Fruit fly (Drosophila melanogaster): ENCODE measurements around the gene CG12502.

Gene CG12502

DNA sequence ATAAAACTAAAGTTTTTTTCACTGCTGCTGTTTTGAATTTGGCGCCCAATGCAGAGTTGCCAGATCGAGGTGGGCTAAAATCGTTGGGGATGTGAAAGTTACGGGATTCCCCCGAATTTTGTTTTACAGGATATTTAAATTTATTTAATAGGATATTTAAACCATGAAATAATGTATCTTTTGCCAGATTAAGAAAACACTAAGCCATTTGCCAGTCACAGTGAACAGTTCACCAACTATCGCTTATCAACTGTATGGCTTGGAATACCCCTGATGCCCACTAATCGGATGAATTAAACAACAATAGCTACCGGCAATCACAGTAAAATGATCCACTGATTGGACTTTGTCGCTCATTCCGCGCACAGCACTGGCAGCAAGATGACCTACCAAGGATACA is 14.1 kb upstream of the CG12502 start, which contains the start of gene Dci (continued):
- TF ChIP-seq CG2202 (tag; optimal IDR thresholded peaks at IDR 0.05) (peak; percentile 14), en (GFP tag; optimal IDR thresholded peaks at IDR 0.05) (no peak), HLH3B (GFP tag; IDR thresholded peaks at IDR 0.05) (peak; percentile 59; the same call in 1 of the 2 replicates), lov (optimal IDR thresholded peaks at IDR 0.05) (no peak), lov (GFP tag; IDR thresholded peaks at IDR 0.05) (0 out of 3 replicates have a peak, but pooled peaks have one; percentile 12), CG32532 (GFP tag; IDR thresholded peaks at IDR 0.05) (peak; percentile 81), tin (GFP tag; optimal IDR thresholded peaks at IDR 0.05) (peak; percentile 56), HLH54F (GFP tag; optimal IDR thresholded peaks at IDR 0.05) (peak; percentile 76), Hand (GFP tag; optimal IDR thresholded peaks at IDR 0.05) (no peak), ken (GFP tag; IDR thresholded peaks at IDR 0.05) (peak; percentile 89), nerfin-1 (tag; optimal IDR thresholded peaks at IDR 0.05) (no peak), CG16815 (GFP tag; optimal IDR thresholded peaks at IDR 0.05) (peak; percentile 45), ATbp (GFP tag; optimal IDR thresholded peaks at IDR 0.05) (peak; percentile 33), hbn (GFP tag; IDR thresholded peaks at IDR 0.05; ENCODE audit: partially characterized antibody) (peak; percentile 89), CG13624 (GFP tag; optimal IDR thresholded peaks at IDR 0.05) (peak; percentile 71), CG9932 (GFP tag; IDR thresholded peaks at IDR 0.05) (peak; percentile 89), CG33557 (GFP tag; optimal IDR thresholded peaks at IDR 0.05) (no peak), CG7745 (tag; optimal IDR thresholded peaks at IDR 0.05) (no peak), ac (GFP tag; optimal IDR thresholded peaks at IDR 0.05) (no peak), sd (tag; optimal IDR thresholded peaks at IDR 0.05) (no peak), aop (GFP tag; IDR thresholded peaks at IDR 0.05) (no peak), Ptx1 (GFP tag; IDR thresholded peaks at IDR 0.05) (peak; percentile 80), ab (GFP tag; optimal IDR thresholded peaks at IDR 0.05) (peak; percentile 38), caup (GFP tag; optimal IDR thresholded peaks at IDR 0.05; ENCODE audit: severe bottlenecking) (peak; percentile 10), CG6654 (GFP tag; optimal IDR thresholded peaks at IDR 0.05) (no peak), CG1832 (GFP tag; optimal IDR thresholded peaks at IDR 0.05) (no peak), CG4730 (GFP tag; IDR thresholded peaks at IDR 0.05) (peak; percentile 41), al (GFP tag; IDR thresholded peaks at IDR 0.05) (peak; percentile 75), psq (GFP tag; optimal IDR thresholded peaks at IDR 0.05) (peak; percentile 40), corto (GFP tag; optimal IDR thresholded peaks at IDR 0.05) (no peak), chn (GFP tag; optimal IDR thresholded peaks at IDR 0.05) (peak; percentile 77), jing (GFP tag; optimal IDR thresholded peaks at IDR 0.05) (peak; percentile 52), pita (GFP tag; optimal IDR thresholded peaks at IDR 0.05) (no peak), CG42726 (GFP tag; IDR thresholded peaks at IDR 0.05; ENCODE audit: partially characterized antibody) (peak; percentile 48; the same call in 1 of the 2 replicates), bigmax (GFP tag; optimal IDR thresholded peaks at IDR 0.05) (no peak), Atf6 (GFP tag; IDR thresholded peaks at IDR 0.05) (peak; percentile 76), Neu2 (GFP tag; optimal IDR thresholded peaks at IDR 0.05; ENCODE audit: borderline replicate concordance) (peak; percentile 52), CG31365 (tag; optimal IDR thresholded peaks at IDR 0.05) (no peak), CG9876 (GFP tag; optimal IDR thresholded peaks at IDR 0.05) (peak; percentile 26), CG2712 (tag; optimal IDR thresholded peaks at IDR 0.05) (peak; percentile 68), CG9609 (GFP tag; optimal IDR thresholded peaks at IDR 0.05) (peak; percentile 59), run (tag; optimal IDR thresholded peaks at IDR 0.05) (no peak), CG7963 (GFP tag; IDR thresholded peaks at IDR 0.05; ENCODE audit: partially characterized antibody) (peak; percentile 65), Dip2 (GFP tag; IDR thresholded peaks at IDR 0.05) (no peak), CG17359 (tag; optimal IDR thresholded peaks at IDR 0.05) (no peak), da (GFP tag; optimal IDR thresholded peaks at IDR 0.05) (peak; percentile 20), CG1792 (GFP tag; optimal IDR thresholded peaks at IDR 0.05) (peak; percentile 47), ap (GFP tag; IDR thresholded peaks at IDR 0.05) (peak; percentile 58), Hr78 (GFP tag; optimal IDR thresholded peaks at IDR 0.05) (peak in 1 of 2 experiments; percentile 69), CTCF (GFP tag; optimal IDR thresholded peaks at IDR 0.05) (peak; percentile 28), CG5245 (GFP tag; optimal IDR thresholded peaks at IDR 0.05) (no peak), Kr (GFP tag; optimal IDR thresholded peaks at IDR 0.05) (no peak)
